Fruit fly (Drosophila melanogaster) whole organism, wandering third instar larva: ENCODE measurements around the gene Uqcc1.

ENCODE experiments used
- Abd-B ChIP-seq: fragments of >200 bp; optimal IDR thresholded peaks from 2 replicates; lab custom pipeline; 2017; ENCODE audit warnings: missing biosample characterization, missing genetic modification characterization
- CG32264 ChIP-seq: fragments of 200-800 bp; sonication (Bioruptor generic); optimal IDR thresholded peaks from 2 replicates; lab custom pipeline; 2016; ENCODE audit warnings: missing biosample characterization, missing genetic modification characterization
- CG9705 ChIP-seq: fragments of 200-800 bp; sonication (Bioruptor generic); optimal IDR thresholded peaks from 2 replicates; lab custom pipeline; 2018; ENCODE audit warnings: missing biosample characterization, mild to moderate bottlenecking, missing genetic modification characterization
- CrebA ChIP-seq: fragments of 200-800 bp; sonication (Bioruptor generic); optimal IDR thresholded peaks from 2 replicates; lab custom pipeline; 2016; ENCODE audit warnings: missing biosample characterization, mild to moderate bottlenecking, missing genetic modification characterization, borderline replicate concordance
- Dfd ChIP-seq: fragments of >200 bp; optimal IDR thresholded peaks from 2 replicates; lab custom pipeline; 2017; ENCODE audit warnings: missing biosample characterization, missing genetic modification characterization
- Dif ChIP-seq: fragments of 200-275, 200-300 bp; sonication (Bioruptor generic); optimal IDR thresholded peaks from 2 replicates; lab custom pipeline; 2018; ENCODE audit warnings: missing biosample characterization, missing genetic modification characterization; ENCODE audit not compliant: partially characterized antibody
- GATAd ChIP-seq: sonication (Bioruptor generic); optimal IDR thresholded peaks from 2 replicates; lab custom pipeline; 2016; ENCODE audit warnings: missing biosample characterization, missing genetic modification characterization
- HLH106 ChIP-seq: fragments of 200-800 bp; optimal IDR thresholded peaks from 3 replicates; lab custom pipeline; 2019; ENCODE audit warnings: missing biosample characterization, mild to moderate bottlenecking, missing genetic modification characterization, moderate library complexity
- Hnf4 ChIP-seq: fragments of 200-800 bp; sonication (Bioruptor generic); optimal IDR thresholded peaks from 2 replicates; lab custom pipeline; 2016; ENCODE audit warnings: missing biosample characterization, mild to moderate bottlenecking, missing genetic modification characterization
- Hr78 ChIP-seq: fragments of >200 bp; optimal IDR thresholded peaks from 2 replicates; lab custom pipeline; 2017; ENCODE audit warnings: missing biosample characterization, missing genetic modification characterization
- Hr83 ChIP-seq: fragments of 200-300 bp; sonication (Bioruptor generic); optimal IDR thresholded peaks from 2 replicates; lab custom pipeline; 2016; ENCODE audit warnings: missing biosample characterization, mild to moderate bottlenecking, missing genetic modification characterization, moderate library complexity; ENCODE audit not compliant: poor library complexity, severe bottlenecking
- Jra ChIP-seq: sonication (Bioruptor generic); optimal IDR thresholded peaks from 2 replicates; lab custom pipeline; 2016; ENCODE audit warnings: missing biosample characterization, missing genetic modification characterization
- Mio ChIP-seq: sonication (Bioruptor generic); optimal IDR thresholded peaks from 2 replicates; lab custom pipeline; 2016; ENCODE audit warnings: missing biosample characterization, missing genetic modification characterization
- Myc ChIP-seq: fragments of >200 bp; optimal IDR thresholded peaks from 2 replicates; lab custom pipeline; 2017
- N ChIP-seq: fragments of >200 bp; optimal IDR thresholded peaks from 2 replicates; lab custom pipeline; 2018; ENCODE audit warnings: missing biosample characterization, missing external identifiers, missing genetic modification characterization
- OdsH ChIP-seq: fragments of 200-800 bp; sonication (Bioruptor generic); optimal IDR thresholded peaks from 2 replicates; lab custom pipeline; 2016; ENCODE audit warnings: missing biosample characterization, mild to moderate bottlenecking, missing genetic modification characterization
- Rel ChIP-seq, 2 experiments: fragments of 200-800 bp; sonication (Bioruptor generic) in 1 of 2; optimal IDR thresholded peaks; 2 replicates in 1 of 2; 3 replicates in 1 of 2; lab custom pipeline; 2016 to 2019; ENCODE audit warnings: mild to moderate bottlenecking in 2 of 2, missing biosample characterization in 2 of 2, missing genetic modification characterization in 2 of 2, moderate library complexity in 1 of 2
- Sp1 ChIP-seq: fragments of 200-800 bp; sonication (Bioruptor generic); optimal IDR thresholded peaks from 3 replicates; lab custom pipeline; 2019; ENCODE audit warnings: missing biosample characterization, mild to moderate bottlenecking, missing genetic modification characterization, moderate library complexity
- Vsx2 ChIP-seq: fragments of 200-300, 225-300 bp; sonication (Bioruptor generic); optimal IDR thresholded peaks from 2 replicates; lab custom pipeline; 2018; ENCODE audit warnings: missing biosample characterization, missing genetic modification characterization; ENCODE audit not compliant: partially characterized antibody
- br ChIP-seq: fragments of 200-800 bp; sonication (Bioruptor generic); optimal IDR thresholded peaks from 2 replicates; lab custom pipeline; 2016; ENCODE audit warnings: missing biosample characterization, missing genetic modification characterization
- brk ChIP-seq: fragments of 200-800 bp; sonication (Bioruptor generic); optimal IDR thresholded peaks from 2 replicates; lab custom pipeline; 2016; ENCODE audit warnings: missing biosample characterization, mild to moderate bottlenecking, missing genetic modification characterization
- dl ChIP-seq, 2 experiments: fragments of 175-275, 200-275 bp in 1 of 2; fragments of 200-275 bp in 1 of 2; sonication (Bioruptor generic); optimal IDR thresholded peaks; lab custom pipeline; 2018; ENCODE audit warnings: mild to moderate bottlenecking in 2 of 2, missing biosample characterization in 2 of 2, missing genetic modification characterization in 2 of 2, moderate library complexity in 2 of 2; ENCODE audit not compliant: partially characterized antibody in 2 of 2, insufficient read depth in 1 of 2
- dmrt93B ChIP-seq: fragments of 200-800 bp; sonication (Bioruptor generic); optimal IDR thresholded peaks from 2 replicates; lab custom pipeline; 2018; ENCODE audit warnings: missing biosample characterization, mild to moderate bottlenecking, missing genetic modification characterization
- dsf ChIP-seq: sonication (Bioruptor generic); optimal IDR thresholded peaks from 2 replicates; lab custom pipeline; 2016; ENCODE audit warnings: missing biosample characterization, missing genetic modification characterization, borderline replicate concordance
- ey ChIP-seq: fragments of 200-800 bp; sonication (Bioruptor generic); optimal IDR thresholded peaks from 2 replicates; lab custom pipeline; 2016; ENCODE audit warnings: missing biosample characterization, missing genetic modification characterization
- foxo ChIP-seq, 2 experiments: fragments of 200-800 bp; sonication (Bioruptor generic); optimal IDR thresholded peaks; 2 replicates in 1 of 2; 3 replicates in 1 of 2; lab custom pipeline; 2016 to 2017; ENCODE audit warnings: missing biosample characterization in 2 of 2, missing genetic modification characterization in 2 of 2
- fru ChIP-seq: fragments of 200-800 bp; sonication (Bioruptor generic); optimal IDR thresholded peaks from 3 replicates; lab custom pipeline; 2016; ENCODE audit warnings: missing biosample characterization, mild to moderate bottlenecking, missing genetic modification characterization
- h ChIP-seq: fragments of 200-800 bp; sonication (Bioruptor generic); optimal IDR thresholded peaks from 3 replicates; lab custom pipeline; 2016; ENCODE audit warnings: missing biosample characterization, mild to moderate bottlenecking, missing genetic modification characterization
- jim ChIP-seq: fragments of 175-275, 200-325 bp; sonication (Bioruptor generic); optimal IDR thresholded peaks from 2 replicates; lab custom pipeline; 2016; ENCODE audit warnings: missing biosample characterization, mild to moderate bottlenecking, missing genetic modification characterization
- lola ChIP-seq: fragments of >200 bp; optimal IDR thresholded peaks from 2 replicates; lab custom pipeline; 2017; ENCODE audit warnings: missing biosample characterization, missing genetic modification characterization
- pan ChIP-seq: fragments of >200 bp; optimal IDR thresholded peaks from 2 replicates; lab custom pipeline; 2017
- psq ChIP-seq: fragments of 200-800 bp; sonication (Bioruptor generic); optimal IDR thresholded peaks from 3 replicates; lab custom pipeline; 2017; ENCODE audit warnings: missing biosample characterization, mild to moderate bottlenecking, missing genetic modification characterization, moderate library complexity
- rgr ChIP-seq: fragments of 200-800 bp; sonication (Bioruptor generic); optimal IDR thresholded peaks from 3 replicates; lab custom pipeline; 2016; ENCODE audit warnings: missing biosample characterization, mild to moderate bottlenecking, missing genetic modification characterization
- sage ChIP-seq: fragments of 200-800 bp; sonication (Bioruptor generic); optimal IDR thresholded peaks from 2 replicates; lab custom pipeline; 2016; ENCODE audit warnings: missing biosample characterization, mild to moderate bottlenecking, missing genetic modification characterization
- sv ChIP-seq: fragments of 200-800 bp; sonication (Bioruptor generic); optimal IDR thresholded peaks from 3 replicates; lab custom pipeline; 2016; ENCODE audit warnings: missing biosample characterization, missing genetic modification characterization
- tai ChIP-seq: sonication (Bioruptor generic); optimal IDR thresholded peaks from 2 replicates; lab custom pipeline; 2016; ENCODE audit warnings: missing biosample characterization, missing genetic modification characterization
- usp ChIP-seq: fragments of >200 bp; optimal IDR thresholded peaks from 2 replicates; lab custom pipeline; 2017; ENCODE audit warnings: missing biosample characterization, missing genetic modification characterization
- woc ChIP-seq: sonication (Bioruptor generic); optimal IDR thresholded peaks from 2 replicates; lab custom pipeline; 2016; ENCODE audit warnings: missing biosample characterization, mild to moderate bottlenecking, missing genetic modification characterization

The Uqcc1 gene

dm6 chr3L:6998692-6999091 lies 40.8 kb upstream of the Uqcc1 start, which contains the start of gene Mp:
Mp (plus strand) TSS chr3L:6998843.
- no peak for TF ChIP-seq brk (GFP tag; lab: Kevin White, UChicago)
- no peak for TF ChIP-seq Jra (GFP tag; lab: Kevin White, UChicago)
- no peak for TF ChIP-seq pan (lab: Kevin White, UChicago)
- TF ChIP-seq Abd-B = no peak
- TF ChIP-seq br (GFP tag; lab: Kevin White, UChicago) = no peak
- no peak for TF ChIP-seq Rel (GFP tag; optimal IDR thresholded peaks at IDR 0.05; lab: Kevin White, UChicago)
- no peak for TF ChIP-seq Rel (tag; optimal IDR thresholded peaks at IDR 0.05; lab: Kevin White, UChicago)
- no peak for TF ChIP-seq GATAd (GFP tag; lab: Kevin White, UChicago)
- no peak for TF ChIP-seq Myc (lab: Kevin White, UChicago)
- TF ChIP-seq Vsx2 = no peak
- TF ChIP-seq psq (GFP tag; lab: Kevin White, UChicago) = no peak
- TF ChIP-seq OdsH (GFP tag; lab: Kevin White, UChicago) = no peak
- TF ChIP-seq N = no peak
- no peak for TF ChIP-seq Hnf4 (GFP tag; lab: Kevin White, UChicago)
- no peak for TF ChIP-seq dmrt93B
- no peak for TF ChIP-seq ey (GFP tag; lab: Kevin White, UChicago)
- TF ChIP-seq woc (GFP tag; lab: Kevin White, UChicago) = no peak
- TF ChIP-seq HLH106 (tag; lab: Kevin White, UChicago) = no peak

- no peak for TF ChIP-seq h (GFP tag; lab: Kevin White, UChicago)
- no peak for TF ChIP-seq Jra (GFP tag; lab: Kevin White, UChicago)
- TF ChIP-seq Rel (GFP tag; optimal IDR thresholded peaks at IDR 0.05; lab: Kevin White, UChicago) = no peak
- no peak for TF ChIP-seq Rel (tag; optimal IDR thresholded peaks at IDR 0.05; lab: Kevin White, UChicago)
- TF ChIP-seq jim (GFP tag; lab: Kevin White, UChicago) = no peak
Observed at dm6 chr3L:6997410-6997809, 39.5 kb upstream of the Uqcc1 start.

- TF ChIP-seq psq (GFP tag; lab: Kevin White, UChicago) = peak; percentile 0
- TF ChIP-seq Hr83 (GFP tag; lab: Kevin White, UChicago) = no peak
- TF ChIP-seq OdsH (GFP tag; lab: Kevin White, UChicago) = peak; percentile 22
- TF ChIP-seq Hnf4 (GFP tag; lab: Kevin White, UChicago) = no peak
- no peak for TF ChIP-seq lola (GFP tag; lab: Kevin White, UChicago)
- no peak for TF ChIP-seq Vsx2
- TF ChIP-seq usp (GFP tag; lab: Kevin White, UChicago) = no peak
- no peak for TF ChIP-seq Rel (GFP tag; optimal IDR thresholded peaks at IDR 0.05; lab: Kevin White, UChicago)
- TF ChIP-seq Rel (tag; optimal IDR thresholded peaks at IDR 0.05; lab: Kevin White, UChicago) = no peak
- TF ChIP-seq woc (GFP tag; lab: Kevin White, UChicago) = no peak
- no peak for TF ChIP-seq tai (GFP tag; lab: Kevin White, UChicago)
- TF ChIP-seq foxo (GFP tag; optimal IDR thresholded peaks at IDR 0.05; lab: Kevin White, UChicago) = peak in 1 of 2 experiments; percentile 29
- no peak for TF ChIP-seq Dif
- TF ChIP-seq Abd-B = no peak
- TF ChIP-seq Jra (GFP tag; lab: Kevin White, UChicago) = no peak
- no peak for TF ChIP-seq Hr78
- no peak for TF ChIP-seq brk (GFP tag; lab: Kevin White, UChicago)
- TF ChIP-seq ey (GFP tag; lab: Kevin White, UChicago) = peak; percentile 13
- TF ChIP-seq rgr (GFP tag; lab: Kevin White, UChicago) = peak; percentile 28
- no peak for TF ChIP-seq sage
- no peak for TF ChIP-seq pan (lab: Kevin White, UChicago)
- peak; percentile 26 for TF ChIP-seq h (GFP tag; lab: Kevin White, UChicago)
- no peak for TF ChIP-seq sv (GFP tag; lab: Kevin White, UChicago)
- TF ChIP-seq dmrt93B = no peak
- TF ChIP-seq fru (GFP tag; lab: Kevin White, UChicago) = peak; percentile 16
- no peak for TF ChIP-seq CG32264 (GFP tag; lab: Kevin White, UChicago)
- no peak for TF ChIP-seq dl (GFP tag; optimal IDR thresholded peaks at IDR 0.05; lab: Kevin White, UChicago; ENCODE audit: insufficient read depth in 1 of 2, partially characterized antibody in 2 of 2)
- no peak for TF ChIP-seq Mio (GFP tag; lab: Kevin White, UChicago)
- TF ChIP-seq GATAd (GFP tag; lab: Kevin White, UChicago) = no peak
- TF ChIP-seq CrebA (GFP tag; lab: Kevin White, UChicago) = no peak
- TF ChIP-seq dsf (GFP tag; lab: Kevin White, UChicago) = no peak
- no peak for TF ChIP-seq jim (GFP tag; lab: Kevin White, UChicago)
- TF ChIP-seq Dfd (GFP tag; lab: Kevin White, UChicago) = no peak
- no peak for TF ChIP-seq CG9705 (GFP tag; lab: Kevin White, UChicago)
- TF ChIP-seq Myc (lab: Kevin White, UChicago) = no peak
- TF ChIP-seq br (GFP tag; lab: Kevin White, UChicago) = peak; percentile 9
- no peak for TF ChIP-seq N
- TF ChIP-seq HLH106 (tag; lab: Kevin White, UChicago) = peak; percentile 31
- peak; percentile 7 for TF ChIP-seq Sp1 (GFP tag; lab: Kevin White, UChicago)
Observed at dm6 chr3L:6996907-6997306, 39.0 kb upstream of the Uqcc1 start.
